Fruit fly (Drosophila melanogaster): Measurements from ENCODE around the gene Sfxn2.

The Sfxn2 gene

dm6 chr3L:19062472-19063409, at the start of gene Sfxn2, which contains the start of gene Ugt316A1:
Sfxn2 (plus strand) TSS chr3L:19063165.
Ugt316A1 (minus strand) TSS chr3L:19062816.
- TF ChIP-seq EcR (GFP tag; optimal IDR thresholded peaks at IDR 0.05) (no peak), pan (optimal IDR thresholded peaks at IDR 0.05) (no peak), psq (optimal IDR thresholded peaks at IDR 0.05) (no peak), usp (GFP tag; optimal IDR thresholded peaks at IDR 0.05) (no peak), Dll (optimal IDR thresholded peaks at IDR 0.05) (no peak), CG8478 (optimal IDR thresholded peaks at IDR 0.05) (no peak)

dm6 chr3L:19014090-19014489, 48.9 kb upstream of the Sfxn2 start:
- TF ChIP-seq CG8478 (optimal IDR thresholded peaks at IDR 0.05) (no peak), pan (optimal IDR thresholded peaks at IDR 0.05) (no peak), Dll (optimal IDR thresholded peaks at IDR 0.05) (no peak), EcR (GFP tag; optimal IDR thresholded peaks at IDR 0.05) (no peak), usp (GFP tag; optimal IDR thresholded peaks at IDR 0.05) (no peak), psq (optimal IDR thresholded peaks at IDR 0.05) (no peak)

dm6 chr3L:19014802-19015201, 48.2 kb upstream of the Sfxn2 start:
- TF ChIP-seq pan (optimal IDR thresholded peaks at IDR 0.05) (no peak), Dll (optimal IDR thresholded peaks at IDR 0.05) (no peak), usp (GFP tag; optimal IDR thresholded peaks at IDR 0.05) (no peak), EcR (GFP tag; optimal IDR thresholded peaks at IDR 0.05) (no peak), psq (optimal IDR thresholded peaks at IDR 0.05) (no peak)

- TF ChIP-seq pan (optimal IDR thresholded peaks at IDR 0.05) (no peak), EcR (GFP tag; optimal IDR thresholded peaks at IDR 0.05) (no peak), psq (optimal IDR thresholded peaks at IDR 0.05) (no peak), Dll (optimal IDR thresholded peaks at IDR 0.05) (no peak), usp (GFP tag; optimal IDR thresholded peaks at IDR 0.05) (no peak), CG8478 (optimal IDR thresholded peaks at IDR 0.05) (no peak)
Observed at dm6 chr3L:19015454-19016054, 47.4 kb upstream of the Sfxn2 start.

dm6 chr3L:19016133-19016804, 46.7 kb upstream of the Sfxn2 start:
- TF ChIP-seq psq (optimal IDR thresholded peaks at IDR 0.05), result no peak
- peak; percentile 26 for TF ChIP-seq Dll (optimal IDR thresholded peaks at IDR 0.05)

- no peak for TF ChIP-seq psq (optimal IDR thresholded peaks at IDR 0.05)
- TF ChIP-seq EcR (GFP tag; optimal IDR thresholded peaks at IDR 0.05), result no peak
Observed at dm6 chr3L:19016805-19017161, 46.2 kb upstream of the Sfxn2 start.

- no peak for TF ChIP-seq Dll (optimal IDR thresholded peaks at IDR 0.05)
- TF ChIP-seq psq (optimal IDR thresholded peaks at IDR 0.05), result no peak
- TF ChIP-seq EcR (GFP tag; optimal IDR thresholded peaks at IDR 0.05), result no peak
- TF ChIP-seq usp (GFP tag; optimal IDR thresholded peaks at IDR 0.05), result no peak
- no peak for TF ChIP-seq CG8478 (optimal IDR thresholded peaks at IDR 0.05)
- TF ChIP-seq pan (optimal IDR thresholded peaks at IDR 0.05), result no peak
Observed at dm6 chr3L:19018440-19018839, 44.5 kb upstream of the Sfxn2 start.

- TF ChIP-seq usp (GFP tag; optimal IDR thresholded peaks at IDR 0.05), result no peak
- no peak for TF ChIP-seq EcR (GFP tag; optimal IDR thresholded peaks at IDR 0.05)
- TF ChIP-seq Dll (optimal IDR thresholded peaks at IDR 0.05), result no peak
- no peak for TF ChIP-seq psq (optimal IDR thresholded peaks at IDR 0.05)
- TF ChIP-seq CG8478 (optimal IDR thresholded peaks at IDR 0.05), result no peak
- TF ChIP-seq pan (optimal IDR thresholded peaks at IDR 0.05), result no peak
Observed at dm6 chr3L:19019308-19019749, 43.6 kb upstream of the Sfxn2 start.

dm6 chr3L:19020467-19020866, 42.5 kb upstream of the Sfxn2 start:
- TF ChIP-seq CG8478 (optimal IDR thresholded peaks at IDR 0.05), result no peak
- TF ChIP-seq Dll (optimal IDR thresholded peaks at IDR 0.05), result no peak
- no peak for TF ChIP-seq EcR (GFP tag; optimal IDR thresholded peaks at IDR 0.05)
- TF ChIP-seq pan (optimal IDR thresholded peaks at IDR 0.05), result no peak
- TF ChIP-seq usp (GFP tag; optimal IDR thresholded peaks at IDR 0.05), result no peak
- TF ChIP-seq psq (optimal IDR thresholded peaks at IDR 0.05), result no peak

dm6 chr3L:19021701-19022100, 41.3 kb upstream of the Sfxn2 start:
- TF ChIP-seq CG8478 (optimal IDR thresholded peaks at IDR 0.05) (no peak), EcR (GFP tag; optimal IDR thresholded peaks at IDR 0.05) (no peak), psq (optimal IDR thresholded peaks at IDR 0.05) (no peak), Dll (optimal IDR thresholded peaks at IDR 0.05) (no peak)

- TF ChIP-seq EcR (GFP tag; optimal IDR thresholded peaks at IDR 0.05), result no peak
- TF ChIP-seq CG8478 (optimal IDR thresholded peaks at IDR 0.05), result no peak
- TF ChIP-seq Dll (optimal IDR thresholded peaks at IDR 0.05), result no peak
- TF ChIP-seq psq (optimal IDR thresholded peaks at IDR 0.05), result no peak
- TF ChIP-seq pan (optimal IDR thresholded peaks at IDR 0.05), result no peak
- TF ChIP-seq usp (GFP tag; optimal IDR thresholded peaks at IDR 0.05), result no peak
Observed at dm6 chr3L:19024800-19025199, 38.2 kb upstream of the Sfxn2 start.

dm6 chr3L:19027172-19027571, 35.8 kb upstream of the Sfxn2 start:
- TF ChIP-seq CG8478 (optimal IDR thresholded peaks at IDR 0.05) (no peak), usp (GFP tag; optimal IDR thresholded peaks at IDR 0.05) (no peak), psq (optimal IDR thresholded peaks at IDR 0.05) (no peak), Dll (optimal IDR thresholded peaks at IDR 0.05) (no peak), EcR (GFP tag; optimal IDR thresholded peaks at IDR 0.05) (no peak), pan (optimal IDR thresholded peaks at IDR 0.05) (no peak)
